Worm (Caenorhabditis elegans): ENCODE data around the gene aqp-1.

ce11 chrII:7230684-7231083 lies 7.5 kb downstream of the aqp-1 start:
- TF ChIP-seq flt-1 (GFP tag; IDR thresholded peaks at IDR 0.05) (no peak), T22C8.4 (GFP tag; IDR thresholded peaks at IDR 0.05) (no peak), klf-2 (GFP tag; conservative IDR thresholded peaks at IDR 0.05) (no peak), med-1 (GFP tag; optimal IDR thresholded peaks at IDR 0.05; ENCODE audit: insufficient read depth) (no peak), ztf-29 (GFP tag; IDR thresholded peaks at IDR 0.05) (no peak), ref-1 (GFP tag; conservative IDR thresholded peaks at IDR 0.05) (no peak), cog-1 (tag; optimal IDR thresholded peaks at IDR 0.05) (no peak), tab-1 (GFP tag; IDR thresholded peaks at IDR 0.05) (no peak)
